Worm (Caenorhabditis elegans) whole organism, late embryonic: ENCODE data around the gene T09A12.1.

Experiments
- hlh-13 ChIP-seq: fragments of 200-800 bp; sonication (Bioruptor generic); optimal IDR thresholded peaks from 2 replicates; lab custom pipeline; 2018; ENCODE audit warnings: mild to moderate bottlenecking, missing genetic modification characterization, missing compliant biosample characterization
- nfya-1 ChIP-seq: sonication (generic microtip); optimal IDR thresholded peaks from 2 replicates; lab custom pipeline; 2017; ENCODE audit warnings: missing genetic modification characterization, mild to moderate bottlenecking, missing compliant biosample characterization, antibody characterized with exemption, moderate library complexity
- npax-4 ChIP-seq: sonication (generic microtip); optimal IDR thresholded peaks from 2 replicates; lab custom pipeline; 2016; ENCODE audit warnings: missing genetic modification characterization, missing compliant biosample characterization
- pha-4 ChIP-seq: fragments of 150-350 bp; optimal IDR thresholded peaks from 2 replicates; lab custom pipeline; 2018; ENCODE audit warnings: missing biosample characterization, missing genetic modification reagents, missing genetic modification characterization

- TF ChIP-seq pha-4 (tag; lab: Kevin White, UChicago) (no peak), npax-4 (tag; lab: Kevin White, UChicago) (no peak), hlh-13 (GFP tag; lab: Kevin White, UChicago) (no peak), nfya-1 (tag; lab: Kevin White, UChicago) (no peak)
Observed at ce11 chrIV:8273334-8273733, 29.1 kb downstream of the T09A12.1 start.
